Fruit fly (Drosophila melanogaster): ENCODE data around the gene v.

dm6 chrX:10876451-10876850 is 47.3 kb upstream of the v start:
- no peak for TF ChIP-seq Sox102F (GFP tag; optimal IDR thresholded peaks at IDR 0.05)
- TF ChIP-seq CG3919 (GFP tag; optimal IDR thresholded peaks at IDR 0.05) = no peak
- TF ChIP-seq fd85E (GFP tag; optimal IDR thresholded peaks at IDR 0.05) = no peak
- no peak for TF ChIP-seq esn (GFP tag; optimal IDR thresholded peaks at IDR 0.05)
- TF ChIP-seq CG6276 (GFP tag; optimal IDR thresholded peaks at IDR 0.05) = no peak
- no peak for TF ChIP-seq CG11902 (GFP tag; optimal IDR thresholded peaks at IDR 0.05)
- no peak for TF ChIP-seq CG8119 (GFP tag; IDR thresholded peaks at IDR 0.05)
